Worm (Caenorhabditis elegans): ENCODE results near the gene C16A11.10.

C16A11.10 gene

ce11 chrII:4275637-4276252 is 44.6 kb downstream of the C16A11.10 start, which contains the start of gene npr-42:
TSS of gene npr-42 (plus strand) at chrII:4276202.
- TF ChIP-seq mbf-1 (tag; optimal IDR thresholded peaks at IDR 0.05) (no peak), C34F6.9 (tag; optimal IDR thresholded peaks at IDR 0.05) (no peak), ceh-16 (tag; optimal IDR thresholded peaks at IDR 0.05) (no peak), nhr-21 (tag; optimal IDR thresholded peaks at IDR 0.05) (no peak), dmd-4 (tag; optimal IDR thresholded peaks at IDR 0.05) (no peak), egl-27 (tag; optimal IDR thresholded peaks at IDR 0.05) (no peak)

ce11 chrII:4276924-4277323 is 45.7 kb downstream of the C16A11.10 start:
- TF ChIP-seq C34F6.9 (tag; optimal IDR thresholded peaks at IDR 0.05) (no peak), blmp-1 (tag; optimal IDR thresholded peaks at IDR 0.05; ENCODE audit: insufficient read depth) (no peak), sem-4 (tag; optimal IDR thresholded peaks at IDR 0.05) (no peak), nhr-25 (tag; optimal IDR thresholded peaks at IDR 0.05) (no peak), alr-1 (tag; optimal IDR thresholded peaks at IDR 0.05) (no peak), F13H6.1 (tag; optimal IDR thresholded peaks at IDR 0.05) (no peak), elt-3 (tag; optimal IDR thresholded peaks at IDR 0.05) (no peak), nhr-77 (tag; optimal IDR thresholded peaks at IDR 0.05) (no peak), ztf-4 (tag; optimal IDR thresholded peaks at IDR 0.05) (no peak), elt-1 (tag; optimal IDR thresholded peaks at IDR 0.05) (no peak), ceh-16 (tag; optimal IDR thresholded peaks at IDR 0.05) (no peak), ZK546.5 (tag; optimal IDR thresholded peaks at IDR 0.05) (no peak), mdl-1 (tag; optimal IDR thresholded peaks at IDR 0.05) (no peak), gmeb-1 (tag; optimal IDR thresholded peaks at IDR 0.05) (no peak), nhr-129 (tag; optimal IDR thresholded peaks at IDR 0.05) (no peak), unc-39 (tag; optimal IDR thresholded peaks at IDR 0.05) (no peak), sma-9 (GFP tag; optimal IDR thresholded peaks at IDR 0.05) (no peak), sma-9 (tag; optimal IDR thresholded peaks at IDR 0.05) (no peak), lin-13 (GFP tag; optimal IDR thresholded peaks at IDR 0.05) (no peak), ztf-11 (tag; optimal IDR thresholded peaks at IDR 0.05) (no peak)

ce11 chrII:4277639-4278038 is 46.5 kb downstream of the C16A11.10 start:
- TF ChIP-seq sem-4 (tag; optimal IDR thresholded peaks at IDR 0.05) = no peak

ce11 chrII:4281743-4282142 is 50.6 kb downstream of the C16A11.10 start, which contains the start of gene C01F1.5:
TSS of gene C01F1.5 (minus strand) at chrII:4281845.
- TF ChIP-seq ztf-1 (GFP tag; conservative IDR thresholded peaks at IDR 0.05) = no peak
- no peak for TF ChIP-seq fos-1 (tag; optimal IDR thresholded peaks at IDR 0.05)
- TF ChIP-seq ceh-82 (tag; optimal IDR thresholded peaks at IDR 0.05) = no peak
- no peak for TF ChIP-seq ceh-16 (tag; optimal IDR thresholded peaks at IDR 0.05)
- TF ChIP-seq nhr-23 (tag; optimal IDR thresholded peaks at IDR 0.05) = no peak
- TF ChIP-seq unc-55 (GFP tag; optimal IDR thresholded peaks at IDR 0.05) = no peak
- TF ChIP-seq elt-3 (tag; optimal IDR thresholded peaks at IDR 0.05) = no peak
- TF ChIP-seq nhr-129 (tag; optimal IDR thresholded peaks at IDR 0.05) = no peak
- no peak for TF ChIP-seq blmp-1 (tag; optimal IDR thresholded peaks at IDR 0.05; ENCODE audit: insufficient read depth)
- TF ChIP-seq unc-39 (tag; optimal IDR thresholded peaks at IDR 0.05) = no peak
- no peak for TF ChIP-seq dmd-4 (tag; optimal IDR thresholded peaks at IDR 0.05)
- no peak for TF ChIP-seq zag-1 (tag; optimal IDR thresholded peaks at IDR 0.05)
- TF ChIP-seq R02D3.7 (tag; optimal IDR thresholded peaks at IDR 0.05) = no peak
- TF ChIP-seq nhr-6 (tag; optimal IDR thresholded peaks at IDR 0.05) = no peak
- TF ChIP-seq nhr-10 (tag; optimal IDR thresholded peaks at IDR 0.05) = no peak
- no peak for TF ChIP-seq mab-5 (tag; optimal IDR thresholded peaks at IDR 0.05)

Data from whole organism, L2 larva.